Worm (Caenorhabditis elegans): ENCODE results near the gene metl-13.

DNA sequence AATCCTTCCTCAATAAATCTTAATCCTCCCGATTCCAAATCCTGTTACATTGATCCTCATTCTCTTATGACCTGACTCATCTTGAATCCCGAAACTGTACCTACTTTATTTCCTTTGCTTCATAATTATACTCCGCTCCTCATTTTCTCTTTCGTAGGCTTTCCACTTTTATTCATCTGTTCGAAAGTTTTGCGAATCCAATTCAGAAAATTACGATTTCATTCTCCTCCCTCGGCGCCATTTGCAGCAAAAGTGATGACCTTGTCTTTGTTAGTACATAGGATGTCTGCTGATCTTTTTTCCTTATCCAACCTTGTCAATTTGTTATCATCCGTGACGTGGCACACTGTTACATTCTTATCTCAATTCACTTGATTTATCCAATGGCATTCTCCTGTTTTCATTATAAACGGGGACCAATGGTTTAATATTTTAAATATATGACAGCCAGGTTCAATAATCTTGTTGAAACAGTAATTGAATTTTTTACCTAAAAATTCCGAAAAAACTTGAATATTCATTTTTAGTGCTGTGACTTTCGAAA lies 17.7 kb downstream of the metl-13 start:
- TF ChIP-seq ets-4 (GFP tag; optimal IDR thresholded peaks at IDR 0.05) (no peak), snpc-4 (GFP tag; optimal IDR thresholded peaks at IDR 0.05) (no peak), snpc-4 (tag; optimal IDR thresholded peaks at IDR 0.05) (no peak), pha-4 (tag; optimal IDR thresholded peaks at IDR 0.05) (no peak), ztf-25 (GFP tag; IDR thresholded peaks at IDR 0.05) (no peak)

All from whole organism, young adult.